Fruit fly (Drosophila melanogaster): Measurements from ENCODE around the gene Exn.

- TF ChIP-seq CG1620 (GFP tag; optimal IDR thresholded peaks at IDR 0.05), result no peak
- TF ChIP-seq bab1 (GFP tag; optimal IDR thresholded peaks at IDR 0.05), result no peak
- TF ChIP-seq toe (GFP tag; optimal IDR thresholded peaks at IDR 0.05), result no peak
- no peak for TF ChIP-seq cic (GFP tag; optimal IDR thresholded peaks at IDR 0.05)
- no peak for TF ChIP-seq Clk (GFP tag; optimal IDR thresholded peaks at IDR 0.05)
- TF ChIP-seq kay (GFP tag; ENCODE audit: borderline replicate concordance), result no peak
- no peak for TF ChIP-seq CG7045 (GFP tag; optimal IDR thresholded peaks at IDR 0.05)
- TF ChIP-seq Hr96 (GFP tag; optimal IDR thresholded peaks at IDR 0.05), result no peak
These were observed 19.4 kb downstream of the Exn start for dm6 chr3L:16989169-16989568.
